Fruit fly (Drosophila melanogaster) whole organism, prepupa: ENCODE results near the gene Ccdc39.
A peak's percentile ranks its signal among the peaks of the same experiment; 100 is the strongest.

Experiments
- CG11902 ChIP-seq: fragments of 200-800 bp; sonication (Bioruptor generic); optimal IDR thresholded peaks from 3 replicates; lab custom pipeline; 2016; ENCODE audit warnings: missing biosample characterization, missing genetic modification characterization
- CG6808 ChIP-seq: fragments of 200-800 bp; sonication (Bioruptor generic); optimal IDR thresholded peaks from 3 replicates; lab custom pipeline; 2017; ENCODE audit warnings: missing biosample characterization, missing genetic modification characterization, mild to moderate bottlenecking, moderate library complexity, missing genetic modification reagents
- CG8119 ChIP-seq: fragments of 200-800 bp; sonication (Bioruptor generic); IDR thresholded peaks from 3 replicates; pipeline ENCODE4 v1.3.6; 2022; ENCODE audit warnings: missing biosample characterization, missing genetic modification characterization
- CG8319 ChIP-seq: fragments of 200-800 bp; sonication (Bioruptor generic); optimal IDR thresholded peaks from 3 replicates; lab custom pipeline; 2016; ENCODE audit warnings: missing biosample characterization, missing genetic modification characterization
- CG8632 ChIP-seq: fragments of 200-800 bp; sonication (Bioruptor generic); optimal IDR thresholded peaks from 3 replicates; lab custom pipeline; 2016; ENCODE audit warnings: missing biosample characterization, missing genetic modification characterization
- Eip78C ChIP-seq: fragments of 200-800 bp; sonication (Bioruptor generic); peaks from one replicate; lab custom pipeline; 2016; ENCODE audit warnings: missing biosample characterization, missing genetic modification characterization
- Hr38 ChIP-seq: sonication (Bioruptor generic); optimal IDR thresholded peaks from 2 replicates; lab custom pipeline; 2016; ENCODE audit warnings: missing biosample characterization, missing genetic modification characterization
- fd59A ChIP-seq: fragments of 200-800 bp; sonication (Bioruptor generic); optimal IDR thresholded peaks from 2 replicates; lab custom pipeline; 2017; ENCODE audit warnings: missing biosample characterization, mild to moderate bottlenecking, missing genetic modification characterization, missing genetic modification reagents

DNA sequence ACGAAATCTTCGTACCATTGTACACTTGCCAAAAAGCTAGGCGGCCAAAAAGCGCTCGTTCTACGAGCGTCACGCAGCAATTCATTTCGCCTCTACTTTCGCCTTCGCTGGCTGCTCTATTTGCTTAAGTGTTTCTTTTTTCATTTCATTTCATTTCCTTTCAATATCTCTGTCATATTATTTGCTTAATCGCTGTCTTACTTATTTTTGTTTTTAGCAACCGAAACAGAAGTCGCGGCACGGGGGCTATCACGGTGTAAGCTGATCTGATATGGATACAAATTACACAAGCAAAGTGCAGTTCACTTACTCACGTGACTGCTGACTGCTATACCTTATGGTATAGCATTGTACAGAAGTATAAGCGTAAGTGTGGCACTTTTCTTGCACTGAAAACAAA lies 13.2 kb downstream of the Ccdc39 start:
- TF ChIP-seq CG11902 (GFP tag; lab: Kevin White, UChicago) (no peak), CG6808 (no peak), fd59A (GFP tag; lab: Kevin White, UChicago) (no peak), Eip78C (GFP tag; lab: Kevin White, UChicago) (peak; percentile 37), Hr38 (GFP tag; lab: Kevin White, UChicago) (no peak), CG8119 (GFP tag; lab: Robert Waterston, UW) (no peak), CG8632 (GFP tag; lab: Kevin White, UChicago) (no peak), CG8319 (GFP tag; lab: Kevin White, UChicago) (no peak)
